Fruit fly (Drosophila melanogaster) whole organism, embryonic: ENCODE data around the gene CG4278.

Experiments
- Blimp-1 ChIP-seq: fragments of 200-800 bp; sonication (Bioruptor generic); optimal IDR thresholded peaks from 3 replicates; lab custom pipeline; 2018; ENCODE audit warnings: missing biosample characterization, missing genetic modification characterization, mild to moderate bottlenecking, moderate library complexity, missing genetic modification reagents
- CG10321 ChIP-seq: fragments of 200-800 bp; sonication (Bioruptor generic); IDR thresholded peaks from 2 replicates; pipeline ENCODE4 v1.3.6; 2022; ENCODE audit warnings: missing biosample characterization, missing genetic modification characterization
- CG11398 ChIP-seq: fragments of 200-800 bp; sonication (Bioruptor generic); optimal IDR thresholded peaks from 2 replicates; lab custom pipeline; 2016; ENCODE audit warnings: missing biosample characterization, missing genetic modification characterization
- CG12155 ChIP-seq: fragments of 200-800 bp; sonication (Bioruptor generic); optimal IDR thresholded peaks from 3 replicates; lab custom pipeline; 2016; ENCODE audit warnings: missing biosample characterization, missing genetic modification characterization
- CG12299 ChIP-seq: fragments of 200-800 bp; sonication (Bioruptor generic); optimal IDR thresholded peaks from 2 replicates; lab custom pipeline; 2018; ENCODE audit warnings: missing biosample characterization, mild to moderate bottlenecking, missing genetic modification characterization
- CG12744 ChIP-seq: fragments of 200-800 bp; sonication (Bioruptor generic); optimal IDR thresholded peaks from 2 replicates; lab custom pipeline; 2016; ENCODE audit warnings: missing biosample characterization, missing genetic modification characterization
- CG14014 ChIP-seq: fragments of 200-800 bp; sonication (Bioruptor generic); IDR thresholded peaks from 2 replicates; pipeline ENCODE4 v1.3.6; 2022; ENCODE audit warnings: missing biosample characterization, missing genetic modification characterization
- CG15514 ChIP-seq: fragments of 200-800 bp; sonication (Bioruptor generic); optimal IDR thresholded peaks from 3 replicates; lab custom pipeline; 2017; ENCODE audit warnings: missing biosample characterization, missing genetic modification characterization, mild to moderate bottlenecking, moderate library complexity, missing genetic modification reagents
- CG15696 ChIP-seq: fragments of 200-800 bp; sonication (Bioruptor generic); optimal IDR thresholded peaks from 2 replicates; lab custom pipeline; 2019; ENCODE audit warnings: missing biosample characterization, mild to moderate bottlenecking, missing genetic modification characterization, moderate library complexity
- CG1647 ChIP-seq: fragments of 200-800 bp; sonication (Bioruptor generic); optimal IDR thresholded peaks from 3 replicates; lab custom pipeline; 2016; ENCODE audit warnings: missing biosample characterization, missing genetic modification characterization
- CG17829 ChIP-seq: fragments of 200-800 bp; optimal IDR thresholded peaks from 2 replicates; lab custom pipeline; 2019; ENCODE audit warnings: missing biosample characterization, mild to moderate bottlenecking, missing genetic modification characterization, moderate library complexity
- CG1832 ChIP-seq: fragments of 200-800 bp; sonication (Bioruptor generic); optimal IDR thresholded peaks from 2 replicates; lab custom pipeline; 2017; ENCODE audit warnings: missing biosample characterization, mild to moderate bottlenecking, missing genetic modification characterization, inconsistent platforms
- CG18599 ChIP-seq: fragments of 200-800 bp; sonication (Bioruptor generic); optimal IDR thresholded peaks from 3 replicates; lab custom pipeline; 2017; ENCODE audit warnings: missing biosample characterization, missing genetic modification characterization, mild to moderate bottlenecking, moderate library complexity, missing genetic modification reagents
- CG2199 ChIP-seq: fragments of 200-800 bp; sonication (Bioruptor generic); IDR thresholded peaks from 3 replicates; pipeline ENCODE4 v1.3.6; 2022; ENCODE audit warnings: missing biosample characterization, missing genetic modification characterization
- CG32532 ChIP-seq: fragments of 200-800 bp; sonication (Bioruptor generic); IDR thresholded peaks from 2 replicates; pipeline ENCODE4 v1.3.6; 2022; ENCODE audit warnings: missing biosample characterization, missing genetic modification characterization
- CG5953 ChIP-seq: fragments of 200-800 bp; sonication (Bioruptor generic); IDR thresholded peaks from 2 replicates; pipeline ENCODE4 v1.3.6; 2022; ENCODE audit warnings: missing biosample characterization, missing genetic modification characterization
- CG6654 ChIP-seq: fragments of 200-800 bp; sonication (Bioruptor generic); optimal IDR thresholded peaks from 2 replicates; lab custom pipeline; 2017; ENCODE audit warnings: missing biosample characterization, mild to moderate bottlenecking, missing genetic modification characterization
- CG6791 ChIP-seq: fragments of 200-800 bp; sonication (Bioruptor generic); IDR thresholded peaks from 3 replicates; pipeline ENCODE4 v1.3.6; 2022; ENCODE audit warnings: missing biosample characterization, missing genetic modification characterization; ENCODE audit not compliant: partially characterized antibody
- CG8924 ChIP-seq: fragments of 200-800 bp; optimal IDR thresholded peaks from 3 replicates; lab custom pipeline; 2019; ENCODE audit warnings: missing biosample characterization, mild to moderate bottlenecking, missing genetic modification characterization, moderate library complexity
- CG9797 ChIP-seq: fragments of 200-800 bp; sonication (Bioruptor generic); optimal IDR thresholded peaks from 3 replicates; lab custom pipeline; 2018; ENCODE audit warnings: missing biosample characterization, mild to moderate bottlenecking, missing genetic modification characterization
- Hr51 ChIP-seq, 2 experiments: fragments of 200-800 bp; sonication (Bioruptor generic); optimal IDR thresholded peaks; 2 replicates in 1 of 2; 3 replicates in 1 of 2; lab custom pipeline; 2016 to 2018; ENCODE audit warnings: missing biosample characterization in 2 of 2, missing genetic modification characterization in 2 of 2, mild to moderate bottlenecking in 1 of 2, moderate library complexity in 1 of 2
- Hr78 ChIP-seq, 2 experiments: fragments of 200-800 bp in 1 of 2; fragments of >200 bp in 1 of 2; sonication (Bioruptor generic) in 1 of 2; optimal IDR thresholded peaks; 2 replicates each; lab custom pipeline; 2017 to 2019; ENCODE audit warnings: missing biosample characterization in 2 of 2, missing genetic modification characterization in 2 of 2, mild to moderate bottlenecking in 1 of 2, moderate library complexity in 1 of 2
- MTF-1 ChIP-seq: fragments of 200-800 bp; sonication (Bioruptor generic); optimal IDR thresholded peaks from 2 replicates; lab custom pipeline; 2018; ENCODE audit warnings: missing biosample characterization, mild to moderate bottlenecking, missing genetic modification characterization, borderline replicate concordance
- Max ChIP-seq: fragments of 200-800 bp; sonication (Bioruptor generic); optimal IDR thresholded peaks from 2 replicates; lab custom pipeline; 2016; ENCODE audit warnings: missing biosample characterization, mild to moderate bottlenecking, missing genetic modification characterization
- Nf-YB ChIP-seq: fragments of 200-800 bp; sonication (Bioruptor generic); optimal IDR thresholded peaks from 3 replicates; lab custom pipeline; 2019; ENCODE audit warnings: missing biosample characterization, mild to moderate bottlenecking, missing genetic modification characterization, moderate library complexity
- Opbp ChIP-seq: fragments of 200-800 bp; sonication (Bioruptor generic); IDR thresholded peaks from 3 replicates; pipeline ENCODE4 v1.3.6; 2022; ENCODE audit warnings: missing biosample characterization, missing genetic modification characterization; ENCODE audit not compliant: partially characterized antibody
- Rfx ChIP-seq: fragments of 200-800 bp; sonication (Bioruptor generic); IDR thresholded peaks from 2 replicates; pipeline ENCODE4 v1.3.6; 2022; ENCODE audit warnings: missing biosample characterization, missing genetic modification characterization
- Scr ChIP-seq: fragments of 200-800 bp; sonication (Bioruptor generic); IDR thresholded peaks from 2 replicates; pipeline ENCODE4 v1.3.6; 2022; ENCODE audit warnings: missing biosample characterization, missing genetic modification characterization; ENCODE audit not compliant: partially characterized antibody
- Usf ChIP-seq: fragments of 200-800 bp; sonication (Bioruptor generic); optimal IDR thresholded peaks from 2 replicates; lab custom pipeline; 2017; ENCODE audit warnings: missing genotype, missing biosample characterization, missing genetic modification characterization
- Xrp1 ChIP-seq: fragments of 200-800 bp; sonication (Bioruptor generic); IDR thresholded peaks from 2 replicates; pipeline ENCODE4 v1.3.6; 2022; ENCODE audit warnings: missing biosample characterization, missing genetic modification characterization
- ab ChIP-seq: fragments of 200-800 bp; sonication (Bioruptor generic); optimal IDR thresholded peaks from 2 replicates; lab custom pipeline; 2016; ENCODE audit warnings: missing biosample characterization, missing genetic modification characterization
- ac ChIP-seq: fragments of 200-800 bp; sonication (Bioruptor generic); optimal IDR thresholded peaks from 3 replicates; lab custom pipeline; 2017; ENCODE audit warnings: missing biosample characterization, mild to moderate bottlenecking, missing genetic modification characterization
- al ChIP-seq: fragments of 200-800 bp; sonication (Bioruptor generic); IDR thresholded peaks from 2 replicates; pipeline ENCODE4 v1.3.6; 2022; ENCODE audit warnings: missing biosample characterization, missing genetic modification characterization
- ara ChIP-seq: fragments of 200-800 bp; sonication (Bioruptor generic); IDR thresholded peaks from 2 replicates; pipeline ENCODE4 v1.3.6; 2022; ENCODE audit warnings: missing biosample characterization, missing genetic modification characterization
- cad ChIP-seq: fragments of >200 bp; optimal IDR thresholded peaks from 2 replicates; lab custom pipeline; 2017; ENCODE audit warnings: missing biosample characterization, missing genetic modification characterization
- cato ChIP-seq: fragments of 200-800 bp; sonication (Bioruptor generic); optimal IDR thresholded peaks from 2 replicates; lab custom pipeline; 2016; ENCODE audit warnings: missing biosample characterization, missing genetic modification characterization, borderline replicate concordance
- ci ChIP-seq: fragments of 200-800 bp; sonication (Bioruptor generic); IDR thresholded peaks from 3 replicates; pipeline ENCODE4 v1.3.6; 2022; ENCODE audit warnings: missing biosample characterization, missing genetic modification characterization
- crc ChIP-seq: fragments of 200-800 bp; sonication (Bioruptor generic); optimal IDR thresholded peaks from 2 replicates; lab custom pipeline; 2016; ENCODE audit warnings: missing biosample characterization, missing genetic modification characterization
- dpn ChIP-seq, 2 experiments: fragments of 200-800 bp; sonication (Bioruptor generic); optimal IDR thresholded peaks; 3 replicates each; lab custom pipeline; 2016; ENCODE audit warnings: missing biosample characterization in 2 of 2, missing genetic modification characterization in 2 of 2
- dysf ChIP-seq: fragments of 200-800 bp; sonication (Bioruptor generic); IDR thresholded peaks from 3 replicates; pipeline ENCODE4 v1.3.6; 2022; ENCODE audit warnings: missing biosample characterization, missing genetic modification characterization
- ewg ChIP-seq: fragments of 200-800 bp; sonication (Bioruptor generic); optimal IDR thresholded peaks from 3 replicates; lab custom pipeline; 2017; ENCODE audit warnings: mild to moderate bottlenecking, missing biosample characterization, missing genetic modification reagents, missing genetic modification characterization
- fru ChIP-seq: fragments of >200 bp; optimal IDR thresholded peaks from 2 replicates; lab custom pipeline; 2017
- ken ChIP-seq: fragments of 200-800 bp; sonication (Bioruptor generic); IDR thresholded peaks from 3 replicates; pipeline ENCODE4 v1.3.6; 2022; ENCODE audit warnings: missing biosample characterization, missing genetic modification characterization
- pan ChIP-seq, 4 experiments: fragments of >200 bp in 3 of 4; fragments of 200-800 bp in 1 of 4; sonication (Bioruptor generic) in 1 of 4; optimal IDR thresholded peaks in 3 of 4; IDR thresholded peaks in 1 of 4; 2 replicates each; pipeline versions ENCODE4 v1.3.6 to Lab custom; 2017 to 2022; ENCODE audit warnings: missing biosample characterization in 2 of 4, missing genetic modification characterization in 2 of 4, mixed read lengths in 1 of 4
- peb ChIP-seq: fragments of 200-800 bp; sonication (Bioruptor generic); IDR thresholded peaks from 2 replicates; pipeline ENCODE4 v1.3.6; 2022; ENCODE audit warnings: missing biosample characterization, missing genetic modification characterization
- pfk ChIP-seq: fragments of 200-800 bp; sonication (Bioruptor generic); optimal IDR thresholded peaks from 2 replicates; lab custom pipeline; 2018; ENCODE audit warnings: missing biosample characterization, mild to moderate bottlenecking, missing genetic modification characterization, moderate library complexity
- run ChIP-seq: fragments of 200-800 bp; sonication (Bioruptor generic); optimal IDR thresholded peaks from 3 replicates; lab custom pipeline; 2018; ENCODE audit warnings: missing biosample characterization, mild to moderate bottlenecking, missing genetic modification characterization
- sens ChIP-seq: fragments of 200-800 bp; sonication (Bioruptor generic); peaks from one replicate; lab custom pipeline; 2016; ENCODE audit warnings: missing biosample characterization, missing genetic modification characterization
- so ChIP-seq: fragments of 200-800 bp; sonication (Bioruptor generic); IDR thresholded peaks from 3 replicates; pipeline ENCODE4 v1.3.6; 2022; ENCODE audit warnings: missing biosample characterization, missing genetic modification characterization
- twi ChIP-seq: fragments of 200-800 bp; optimal IDR thresholded peaks from 2 replicates; lab custom pipeline; 2019; ENCODE audit warnings: missing biosample characterization, mild to moderate bottlenecking, missing genetic modification characterization, moderate library complexity
- wor ChIP-seq: fragments of 200-800 bp; sonication (Bioruptor generic); IDR thresholded peaks from 2 replicates; pipeline ENCODE4 v1.3.6; 2022; ENCODE audit warnings: missing biosample characterization, missing genetic modification characterization

The CG4278 gene

dm6 chr2L:16324833-16325232 is 2.0 kb upstream of the CG4278 start (continued):
- no peak for TF ChIP-seq pan (optimal IDR thresholded peaks at IDR 0.05; lab: Kevin White, UChicago)
- TF ChIP-seq pan (GFP tag; optimal IDR thresholded peaks at IDR 0.05 in 1 of 2, IDR thresholded peaks at IDR 0.05 in 1 of 2): peak in 1 of 2 experiments; percentile 74
- TF ChIP-seq so (GFP tag; lab: Robert Waterston, UW): 0 out of 3 replicates have a peak, but pooled peaks have one; percentile 25
- TF ChIP-seq Usf (GFP tag; lab: Kevin White, UChicago): no peak
- no peak for TF ChIP-seq CG18599
- TF ChIP-seq CG14014 (GFP tag; lab: Robert Waterston, UW): no peak
- peak; percentile 54 for TF ChIP-seq ara
- no peak for TF ChIP-seq sens (GFP tag; lab: Kevin White, UChicago)
- no peak for TF ChIP-seq ac (GFP tag; lab: Kevin White, UChicago)
- no peak for TF ChIP-seq ewg
- no peak; the same call in 2 of the 3 replicates for TF ChIP-seq Opbp (GFP tag; lab: Robert Waterston, UW)
- no peak for TF ChIP-seq CG6791 (GFP tag; lab: Robert Waterston, UW)
- no peak for TF ChIP-seq run
- no peak for TF ChIP-seq Max (GFP tag; lab: Kevin White, UChicago)
- TF ChIP-seq CG5953 (GFP tag; lab: Robert Waterston, UW): no peak
- TF ChIP-seq crc (GFP tag; lab: Kevin White, UChicago): no peak
- no peak for TF ChIP-seq CG2199 (GFP tag; lab: Robert Waterston, UW)
- no peak for TF ChIP-seq fru (lab: Kevin White, UChicago)
- no peak for TF ChIP-seq CG15514 (GFP tag; lab: Kevin White, UChicago)
- no peak for TF ChIP-seq CG15696 (tag; lab: Kevin White, UChicago)
- TF ChIP-seq peb (GFP tag; lab: Robert Waterston, UW): no peak
- TF ChIP-seq CG32532 (GFP tag; lab: Robert Waterston, UW): no peak
- TF ChIP-seq CG10321 (GFP tag; lab: Robert Waterston, UW): peak; percentile 94
- no peak for TF ChIP-seq dpn (GFP tag; optimal IDR thresholded peaks at IDR 0.05; lab: Kevin White, UChicago)
- TF ChIP-seq CG1832 (GFP tag; lab: Kevin White, UChicago): no peak
- TF ChIP-seq dysf (GFP tag; lab: Robert Waterston, UW): no peak
- TF ChIP-seq CG17829 (tag; lab: Kevin White, UChicago): no peak
- no peak for TF ChIP-seq ab (GFP tag; lab: Kevin White, UChicago)
- no peak for TF ChIP-seq Xrp1 (GFP tag; lab: Robert Waterston, UW)
- no peak for TF ChIP-seq CG12155 (GFP tag; lab: Kevin White, UChicago)
- TF ChIP-seq Blimp-1 (GFP tag; lab: Kevin White, UChicago): peak; percentile 10
- no peak for TF ChIP-seq pfk (GFP tag; lab: Kevin White, UChicago)
- TF ChIP-seq CG8924 (tag; lab: Kevin White, UChicago): no peak
- no peak for TF ChIP-seq twi (tag; lab: Kevin White, UChicago)
- TF ChIP-seq Hr51 (GFP tag; optimal IDR thresholded peaks at IDR 0.05; lab: Kevin White, UChicago): no peak
- no peak for TF ChIP-seq cato (GFP tag; lab: Kevin White, UChicago)
- no peak for TF ChIP-seq CG6654 (GFP tag; lab: Kevin White, UChicago)
- no peak for TF ChIP-seq MTF-1 (GFP tag; lab: Kevin White, UChicago)
- TF ChIP-seq ci (GFP tag; lab: Robert Waterston, UW): peak; percentile 72; the same call in 2 of the 3 replicates
- no peak for TF ChIP-seq wor (GFP tag; lab: Robert Waterston, UW)
- TF ChIP-seq CG9797 (GFP tag; lab: Kevin White, UChicago): no peak
- no peak for TF ChIP-seq CG12744
- no peak for TF ChIP-seq CG1647
- TF ChIP-seq Hr78 (GFP tag; optimal IDR thresholded peaks at IDR 0.05; lab: Kevin White, UChicago): no peak
- TF ChIP-seq ken (GFP tag; lab: Robert Waterston, UW): no peak
- no peak for TF ChIP-seq cad
- no peak for TF ChIP-seq Scr (GFP tag; lab: Robert Waterston, UW)
- no peak for TF ChIP-seq Nf-YB (GFP tag; lab: Kevin White, UChicago)
- no peak for TF ChIP-seq CG12299 (tag; lab: Kevin White, UChicago)
- no peak for TF ChIP-seq al (GFP tag; lab: Robert Waterston, UW)
- no peak for TF ChIP-seq CG11398 (GFP tag; lab: Kevin White, UChicago)
- 0 out of 2 replicates have a peak, but pooled peaks have one; percentile 27 for TF ChIP-seq Rfx (GFP tag; lab: Robert Waterston, UW)
